Fruit fly (Drosophila melanogaster): Measurements from ENCODE around the gene GstD2.

- no peak for TF ChIP-seq ttk (optimal IDR thresholded peaks at IDR 0.05)
- no peak for TF ChIP-seq Sin3A (optimal IDR thresholded peaks at IDR 0.05)
- TF ChIP-seq h (optimal IDR thresholded peaks at IDR 0.05): no peak
These were observed 41.9 kb upstream of the GstD2 start for dm6 chr3R:12329827-12330226.

Data from Kc167 (cell line).